Worm (Caenorhabditis elegans) whole organism, mixed stage, embryonic: Measurements from ENCODE around the gene C09B7.2.
A peak's percentile ranks its signal among the peaks of the same experiment; 100 is the strongest.

Experiments used
- blmp-1 ChIP-seq: fragments of 150-350 bp; optimal IDR thresholded peaks from 2 replicates; lab custom pipeline; 2014; ENCODE audit warnings: missing biosample characterization, missing genetic modification characterization
- ceh-43 ChIP-seq: fragments of 200-800 bp; sonication (Bioruptor generic); optimal IDR thresholded peaks from 2 replicates; lab custom pipeline; 2018; ENCODE audit warnings: mild to moderate bottlenecking, missing genetic modification characterization, moderate library complexity, missing compliant biosample characterization
- elt-1 ChIP-seq: sonication (generic microtip); optimal IDR thresholded peaks from 2 replicates; lab custom pipeline; 2017; ENCODE audit warnings: missing genetic modification characterization, mild to moderate bottlenecking, missing compliant biosample characterization, antibody characterized with exemption, moderate library complexity, borderline replicate concordance; ENCODE audit not compliant: insufficient read depth
- flh-1 ChIP-seq: fragments of 200-800 bp; sonication (Bioruptor generic); optimal IDR thresholded peaks from 2 replicates; lab custom pipeline; 2018; ENCODE audit warnings: mild to moderate bottlenecking, missing genetic modification characterization, moderate library complexity, missing compliant biosample characterization
- ham-2 ChIP-seq: fragments of 200-800 bp; sonication (Bioruptor generic); optimal IDR thresholded peaks from 2 replicates; lab custom pipeline; 2018; ENCODE audit warnings: mild to moderate bottlenecking, missing genetic modification characterization, missing compliant biosample characterization
- mab-5 ChIP-seq: fragments of 150-350 bp; optimal IDR thresholded peaks from 2 replicates; lab custom pipeline; 2014; ENCODE audit warnings: missing biosample characterization, missing genetic modification characterization
- mls-2 ChIP-seq: sonication (generic microtip); optimal IDR thresholded peaks from 2 replicates; lab custom pipeline; 2016; ENCODE audit warnings: mild to moderate bottlenecking, missing genetic modification characterization, moderate library complexity, missing compliant biosample characterization
- nhr-2 ChIP-seq: fragments of 150-350 bp; optimal IDR thresholded peaks from 2 replicates; lab custom pipeline; 2014; ENCODE audit warnings: missing biosample characterization, missing genetic modification characterization
- nhr-237 ChIP-seq: fragments of 150-350 bp; optimal IDR thresholded peaks from 2 replicates; lab custom pipeline; 2014; ENCODE audit warnings: missing biosample characterization, missing genetic modification characterization
- nhr-28 ChIP-seq: fragments of 150-350 bp; optimal IDR thresholded peaks from 2 replicates; lab custom pipeline; 2014; ENCODE audit warnings: missing biosample characterization, missing genetic modification characterization
- pha-4 ChIP-seq: fragments of 150-350 bp; optimal IDR thresholded peaks from 2 replicates; lab custom pipeline; 2018; ENCODE audit warnings: missing biosample characterization, missing genetic modification reagents, missing genetic modification characterization
- sem-2 ChIP-seq: fragments of 200-800 bp; sonication (Bioruptor generic); optimal IDR thresholded peaks from 2 replicates; lab custom pipeline; 2018; ENCODE audit warnings: mild to moderate bottlenecking, missing genetic modification characterization, missing compliant biosample characterization
- sptf-1 ChIP-seq: sonication (generic microtip); optimal IDR thresholded peaks from 2 replicates; lab custom pipeline; 2017; ENCODE audit warnings: mild to moderate bottlenecking, missing genetic modification characterization, moderate library complexity, missing compliant biosample characterization
- unc-39 ChIP-seq: fragments of 150-350 bp; optimal IDR thresholded peaks from 2 replicates; lab custom pipeline; 2014; ENCODE audit warnings: missing biosample characterization, missing genetic modification characterization
- unc-62 ChIP-seq: fragments of 150-350 bp; optimal IDR thresholded peaks from 2 replicates; lab custom pipeline; 2014; ENCODE audit warnings: missing biosample characterization, missing genetic modification reagents, missing genetic modification characterization

Gene C09B7.2

DNA sequence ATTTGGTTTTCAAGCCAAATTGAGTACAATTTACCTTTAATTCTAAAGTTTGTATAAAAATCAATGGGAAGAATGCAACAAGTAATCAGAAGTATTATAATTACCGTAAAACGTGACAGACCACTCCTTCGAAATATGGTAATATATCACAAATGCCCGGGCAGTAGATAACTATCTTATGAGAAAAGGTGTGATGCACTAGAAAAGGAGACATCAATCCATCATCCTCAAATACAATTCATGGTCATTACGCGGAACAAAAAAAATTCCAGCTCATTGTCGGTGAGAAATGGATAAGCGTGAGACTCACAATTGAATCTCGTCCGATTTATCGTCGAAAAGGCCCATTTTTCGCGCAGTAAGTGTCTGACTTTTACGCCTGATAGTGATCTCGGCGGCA lies 41.3 kb downstream of the C09B7.2 start:
- TF ChIP-seq elt-1 (tag; lab: Kevin White, UChicago) (peak; percentile 21), mab-5 (tag; lab: Kevin White, UChicago) (no peak), nhr-28 (no peak), pha-4 (no peak), unc-39 (tag; lab: Kevin White, UChicago) (no peak), unc-62 (peak; percentile 18), mls-2 (tag; lab: Kevin White, UChicago) (no peak)

DNA sequence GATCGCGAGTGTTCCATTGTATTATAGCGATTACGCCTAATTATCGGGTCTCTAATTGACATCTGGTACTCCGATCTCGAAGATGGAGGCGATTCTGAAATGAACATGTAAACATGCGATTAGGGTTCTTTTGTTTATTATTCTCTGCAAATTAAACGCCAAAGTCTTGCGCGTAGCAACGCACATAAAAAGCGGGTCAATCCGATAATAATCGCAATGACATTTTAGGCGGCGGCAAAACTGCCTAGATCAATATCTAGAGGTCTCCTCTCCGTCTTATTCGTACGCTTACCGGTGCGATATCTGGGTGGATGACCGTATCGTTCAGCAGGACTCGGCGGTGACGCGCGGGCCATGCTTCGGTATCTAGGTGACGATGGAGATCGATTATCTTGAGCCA lies 45.1 kb downstream of the C09B7.2 start:
- TF ChIP-seq blmp-1 (tag; lab: Kevin White, UChicago) (peak; percentile 15), sptf-1 (tag; lab: Kevin White, UChicago) (peak; percentile 36), ceh-43 (GFP tag; lab: Kevin White, UChicago) (peak; percentile 34), ham-2 (peak; percentile 91), sem-2 (GFP tag; lab: Kevin White, UChicago) (no peak), unc-62 (peak; percentile 52), nhr-237 (no peak), elt-1 (tag; lab: Kevin White, UChicago) (peak; percentile 95), nhr-2 (peak; percentile 33), flh-1 (GFP tag; lab: Kevin White, UChicago) (no peak)
